Worm (Caenorhabditis elegans) whole organism, early embryonic: ENCODE data around the gene msp-45.

Experiments used
- aly-1 ChIP-seq: sonication (generic microtip); optimal IDR thresholded peaks from 2 replicates; lab custom pipeline; 2016; ENCODE audit warnings: missing genetic modification characterization, missing compliant biosample characterization
- ama-1 ChIP-seq: fragments of 150-350 bp; optimal IDR thresholded peaks from 2 replicates; lab custom pipeline; 2014
- ceh-36 ChIP-seq: sonication (generic microtip); optimal IDR thresholded peaks from 2 replicates; lab custom pipeline; 2016; ENCODE audit warnings: missing genetic modification characterization, inconsistent platforms, missing compliant biosample characterization
- ets-7 ChIP-seq: sonication (generic microtip); optimal IDR thresholded peaks from 2 replicates; lab custom pipeline; 2016; ENCODE audit warnings: missing genotype, missing genetic modification characterization, missing compliant biosample characterization
- flt-1 ChIP-seq: fragments of 200-800 bp; sonication (Bioruptor generic); IDR thresholded peaks from 2 replicates; pipeline ENCODE4 v1.3.6; 2022; ENCODE audit warnings: missing genetic modification characterization, missing compliant biosample characterization
- hmbx-1 ChIP-seq: sonication (generic microtip); optimal IDR thresholded peaks from 2 replicates; lab custom pipeline; 2016; ENCODE audit warnings: mild to moderate bottlenecking, missing genetic modification characterization, missing compliant biosample characterization
- hnd-1 ChIP-seq: sonication (generic microtip); optimal IDR thresholded peaks from 2 replicates; lab custom pipeline; 2016; ENCODE audit warnings: missing genetic modification characterization, missing compliant biosample characterization
- pes-1 ChIP-seq: fragments of 200-800 bp; sonication (Bioruptor generic); IDR thresholded peaks from 2 replicates; pipeline ENCODE4 v1.3.6; 2022; ENCODE audit warnings: missing genetic modification reagents, missing genetic modification characterization, missing compliant biosample characterization
- sea-1 ChIP-seq: fragments of 200-800 bp; sonication (Bioruptor generic); conservative IDR thresholded peaks from 2 replicates; pipeline ENCODE4 v1.3.6; 2022; ENCODE audit warnings: missing genetic modification characterization, missing compliant biosample characterization
- tbx-11 ChIP-seq: fragments of 200-800 bp; sonication (Bioruptor generic); IDR thresholded peaks from 2 replicates; pipeline ENCODE4 v1.3.6; 2022; ENCODE audit warnings: missing genetic modification characterization, missing compliant biosample characterization
- tbx-37 ChIP-seq: fragments of 200-800 bp; sonication (Bioruptor generic); conservative IDR thresholded peaks from 2 replicates; pipeline ENCODE4 v1.3.6; 2022; ENCODE audit warnings: missing genetic modification reagents, missing genetic modification characterization, missing compliant biosample characterization
- tra-4 ChIP-seq: sonication (generic microtip); optimal IDR thresholded peaks from 2 replicates; lab custom pipeline; 2017; ENCODE audit warnings: missing genetic modification characterization, missing compliant biosample characterization

ce11 chrII:5172451-5172850 lies 15.6 kb upstream of the msp-45 start, which contains the start of gene C27D6.1:
- no peak for TF ChIP-seq ceh-36 (tag; lab: Kevin White, UChicago)
- no peak for TF ChIP-seq ama-1 (lab: Kevin White, UChicago)
- no peak for TF ChIP-seq aly-1 (tag; lab: Kevin White, UChicago)
- no peak for TF ChIP-seq pes-1 (GFP tag; lab: Robert Waterston, UW)
- no peak for TF ChIP-seq tbx-37 (GFP tag; lab: Robert Waterston, UW)
- no peak for TF ChIP-seq tbx-11 (GFP tag; lab: Robert Waterston, UW)
- no peak for TF ChIP-seq tra-4 (tag; lab: Kevin White, UChicago)
- TF ChIP-seq sea-1 (GFP tag; lab: Robert Waterston, UW) = no peak
- no peak for TF ChIP-seq flt-1 (GFP tag; lab: Robert Waterston, UW)
- TF ChIP-seq ets-7 = no peak
- TF ChIP-seq hmbx-1 (tag; lab: Kevin White, UChicago) = no peak
- TF ChIP-seq hnd-1 (tag; lab: Kevin White, UChicago) = no peak
